Fruit fly (Drosophila melanogaster): Measurements from ENCODE around the gene CG9588.

Gene CG9588

DNA sequence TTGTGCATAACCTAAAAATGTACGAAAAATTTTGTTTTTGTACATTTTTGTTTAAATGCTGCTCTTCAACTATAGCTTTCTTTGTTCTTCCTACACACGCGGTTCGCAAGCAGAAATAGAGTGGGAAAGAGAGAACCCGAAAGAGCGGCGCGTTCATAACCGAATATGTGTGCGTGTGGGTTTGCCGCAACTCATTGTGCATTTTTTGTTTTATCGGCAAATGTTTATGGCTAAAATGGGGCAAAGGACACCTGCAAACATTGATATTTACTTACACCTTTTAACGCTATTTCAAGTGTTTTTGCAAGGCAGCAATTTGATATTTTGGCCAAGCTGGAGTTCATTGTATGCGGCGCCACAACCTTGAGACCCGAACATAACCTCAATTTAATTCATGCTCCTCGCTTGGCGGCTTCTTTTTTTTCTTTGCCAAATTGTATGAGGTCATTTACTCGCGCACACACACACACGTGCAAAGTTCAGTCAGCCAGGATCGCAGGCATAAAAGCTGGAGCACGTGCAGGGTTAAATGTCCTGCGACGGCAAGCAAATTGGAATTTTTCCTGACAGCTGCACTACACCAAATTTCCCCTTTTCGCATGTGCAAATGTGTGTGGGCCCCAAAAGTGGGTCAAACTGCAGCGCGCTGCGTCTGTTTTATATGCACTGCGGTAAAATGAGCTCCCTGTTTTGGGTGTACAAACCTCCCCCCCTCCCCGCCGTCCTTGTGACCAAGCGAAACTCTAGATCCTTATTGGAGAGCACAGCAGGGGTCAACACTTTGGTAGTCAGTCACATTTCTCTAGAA, 28.5 kb downstream of the CG9588 start:
- TF ChIP-seq CG8478 (optimal IDR thresholded peaks at IDR 0.05) (no peak), psq (optimal IDR thresholded peaks at IDR 0.05) (no peak), EcR (GFP tag; optimal IDR thresholded peaks at IDR 0.05) (peak in 1 of 2 experiments; percentile 71), pan (optimal IDR thresholded peaks at IDR 0.05) (no peak)

dm6 chr3R:13646729-13647633, 29.5 kb downstream of the CG9588 start, which contains the start of gene rin:
TSS of gene rin (plus strand) at chr3R:13647004.
- TF ChIP-seq CG8478 (optimal IDR thresholded peaks at IDR 0.05) (no peak), psq (optimal IDR thresholded peaks at IDR 0.05) (no peak), usp (GFP tag; optimal IDR thresholded peaks at IDR 0.05) (no peak), EcR (GFP tag; optimal IDR thresholded peaks at IDR 0.05) (no peak), Dll (optimal IDR thresholded peaks at IDR 0.05) (no peak), pan (optimal IDR thresholded peaks at IDR 0.05) (no peak)

DNA sequence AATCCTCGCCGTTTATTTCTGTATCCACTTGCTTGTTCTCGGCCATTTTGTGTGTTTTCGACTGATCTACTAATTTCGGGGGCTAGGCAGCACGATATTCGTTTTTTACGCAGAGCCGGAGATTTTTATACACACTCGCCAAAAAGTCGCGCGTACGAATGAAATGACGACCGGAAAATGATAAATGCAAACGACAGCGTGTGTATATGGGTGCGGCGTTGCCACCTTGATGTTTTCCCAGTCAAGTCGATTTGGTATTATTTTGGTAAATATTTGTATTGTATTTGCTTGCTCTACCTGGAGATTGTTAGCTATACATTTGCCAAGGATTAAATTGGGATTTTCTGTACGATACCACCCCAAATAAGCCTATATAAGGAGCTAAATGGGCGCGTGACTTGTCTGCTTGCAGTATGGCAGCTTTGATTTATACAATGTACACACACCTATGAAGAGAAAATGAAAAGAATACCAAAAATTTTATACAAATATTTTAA, 30.6 kb downstream of the CG9588 start, which contains the start of gene sqd:
TSS of gene sqd (minus strand) at position 431 of the 497 bp plus-strand sequence.
- no peak for TF ChIP-seq pan (optimal IDR thresholded peaks at IDR 0.05)
- no peak for TF ChIP-seq CG8478 (optimal IDR thresholded peaks at IDR 0.05)
- no peak for TF ChIP-seq Dll (optimal IDR thresholded peaks at IDR 0.05)
- TF ChIP-seq psq (optimal IDR thresholded peaks at IDR 0.05), result no peak
- no peak for TF ChIP-seq usp (GFP tag; optimal IDR thresholded peaks at IDR 0.05)
- TF ChIP-seq EcR (GFP tag; optimal IDR thresholded peaks at IDR 0.05), result no peak

- no peak for TF ChIP-seq pan (optimal IDR thresholded peaks at IDR 0.05)
- no peak for TF ChIP-seq psq (optimal IDR thresholded peaks at IDR 0.05)
- no peak for TF ChIP-seq usp (GFP tag; optimal IDR thresholded peaks at IDR 0.05)
- no peak for TF ChIP-seq Dll (optimal IDR thresholded peaks at IDR 0.05)
- TF ChIP-seq EcR (GFP tag; optimal IDR thresholded peaks at IDR 0.05), result no peak
- TF ChIP-seq CG8478 (optimal IDR thresholded peaks at IDR 0.05), result no peak
Measured at dm6 chr3R:13644778-13645660, 31.5 kb downstream of the CG9588 start.

DNA sequence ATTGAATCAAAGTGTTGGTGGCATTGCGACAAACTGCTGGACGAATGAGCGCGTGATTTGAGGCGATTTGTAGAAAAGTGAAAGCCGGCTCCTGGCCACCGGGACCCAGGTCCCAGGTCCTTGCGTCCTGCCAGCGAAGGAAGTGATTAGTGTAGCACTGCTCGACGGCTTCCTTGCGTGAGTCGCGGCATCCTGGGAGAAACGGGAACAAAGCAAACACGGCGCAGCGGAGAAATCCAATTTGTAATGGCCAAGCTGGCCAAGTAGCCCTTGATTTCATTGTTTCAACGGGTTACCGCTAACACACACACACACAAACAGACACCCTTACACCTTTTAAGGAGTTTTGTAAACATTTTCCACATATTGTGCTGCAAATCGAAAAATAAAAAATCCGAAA, 44.8 kb downstream of the CG9588 start, which contains the start of gene CG10841:
TSS of gene CG10841 (plus strand) at position 301 of the 400 bp plus-strand sequence.
- TF ChIP-seq pan (optimal IDR thresholded peaks at IDR 0.05) (no peak), usp (GFP tag; optimal IDR thresholded peaks at IDR 0.05) (no peak), CG8478 (optimal IDR thresholded peaks at IDR 0.05) (no peak), EcR (GFP tag; optimal IDR thresholded peaks at IDR 0.05) (no peak), psq (optimal IDR thresholded peaks at IDR 0.05) (no peak), Dll (optimal IDR thresholded peaks at IDR 0.05) (no peak)
